Fruit fly (Drosophila melanogaster): Measurements from ENCODE around the gene Atet.
A peak's percentile ranks its signal among the peaks of the same experiment; 100 is the strongest.

Gene Atet

dm6 chr2L:4393842-4394421 lies 60.2 kb downstream of the Atet start, which contains the start of gene CG3652 (continued):
- no peak for TF ChIP-seq CG33557 (GFP tag; optimal IDR thresholded peaks at IDR 0.05)
- no peak for TF ChIP-seq Hand (GFP tag; optimal IDR thresholded peaks at IDR 0.05)
- TF ChIP-seq rib (GFP tag; IDR thresholded peaks at IDR 0.05) = no peak
- no peak for TF ChIP-seq CG16863 (GFP tag; optimal IDR thresholded peaks at IDR 0.05)
- TF ChIP-seq CG32767 (GFP tag; IDR thresholded peaks at IDR 0.05) = no peak
- TF ChIP-seq stc (GFP tag; IDR thresholded peaks at IDR 0.05) = no peak
- no peak for TF ChIP-seq sens-2 (GFP tag; IDR thresholded peaks at IDR 0.05)
- no peak for TF ChIP-seq CG14050 (GFP tag; IDR thresholded peaks at IDR 0.05)
- no peak for TF ChIP-seq pan (optimal IDR thresholded peaks at IDR 0.05)
- no peak for TF ChIP-seq pan (GFP tag; optimal IDR thresholded peaks at IDR 0.05 in 1 of 2, IDR thresholded peaks at IDR 0.05 in 1 of 2)
- TF ChIP-seq CG6654 (GFP tag; optimal IDR thresholded peaks at IDR 0.05) = no peak
- no peak for TF ChIP-seq tll (GFP tag; optimal IDR thresholded peaks at IDR 0.05)
- TF ChIP-seq Nf-YC (tag; optimal IDR thresholded peaks at IDR 0.05) = no peak
- no peak for TF ChIP-seq mirr (GFP tag; optimal IDR thresholded peaks at IDR 0.05)
- TF ChIP-seq CG17186 (GFP tag; optimal IDR thresholded peaks at IDR 0.05) = peak; percentile 31
- no peak for TF ChIP-seq CG3065 (GFP tag; optimal IDR thresholded peaks at IDR 0.05)
- peak; percentile 84 for TF ChIP-seq Sin3A (optimal IDR thresholded peaks at IDR 0.05)
- no peak for TF ChIP-seq Awh (GFP tag; IDR thresholded peaks at IDR 0.05)
- no peak for TF ChIP-seq Taf1 (GFP tag; IDR thresholded peaks at IDR 0.05)
- TF ChIP-seq HLH4C (GFP tag; IDR thresholded peaks at IDR 0.05; ENCODE audit: partially characterized antibody) = peak; percentile 54
- TF ChIP-seq Chrac-16 (GFP tag; optimal IDR thresholded peaks at IDR 0.05) = peak; percentile 43
- no peak for TF ChIP-seq pfk (GFP tag; optimal IDR thresholded peaks at IDR 0.05)
- no peak for TF ChIP-seq Adf1 (GFP tag; IDR thresholded peaks at IDR 0.05)
- no peak for TF ChIP-seq CG5953 (GFP tag; IDR thresholded peaks at IDR 0.05)
- no peak for TF ChIP-seq CG8290 (GFP tag; optimal IDR thresholded peaks at IDR 0.05)
- TF ChIP-seq CG8290 (tag; optimal IDR thresholded peaks at IDR 0.05) = no peak
- peak; percentile 20 for TF ChIP-seq maf-S (GFP tag; optimal IDR thresholded peaks at IDR 0.05)
- no peak for TF ChIP-seq CG2712 (tag; optimal IDR thresholded peaks at IDR 0.05)
- no peak for TF ChIP-seq Dfd (GFP tag; optimal IDR thresholded peaks at IDR 0.05)
- no peak for TF ChIP-seq CG14441 (GFP tag; IDR thresholded peaks at IDR 0.05)
- no peak for TF ChIP-seq da (GFP tag; optimal IDR thresholded peaks at IDR 0.05)
- TF ChIP-seq fd3F (GFP tag; optimal IDR thresholded peaks at IDR 0.05) = no peak
- peak; percentile 12; the same call in 1 of the 4 replicates for TF ChIP-seq Gug (GFP tag; IDR thresholded peaks at IDR 0.05)
- no peak for TF ChIP-seq CG15479 (GFP tag; optimal IDR thresholded peaks at IDR 0.05)
- TF ChIP-seq Meics (GFP tag; optimal IDR thresholded peaks at IDR 0.05) = peak; percentile 5
- no peak for TF ChIP-seq Usf (GFP tag; optimal IDR thresholded peaks at IDR 0.05)
- no peak for TF ChIP-seq D19B (GFP tag; optimal IDR thresholded peaks at IDR 0.05)
- 0 out of 3 replicates have a peak, but pooled peaks have one; percentile 21 for TF ChIP-seq Dbx (GFP tag; IDR thresholded peaks at IDR 0.05)
- TF ChIP-seq zfh1 (GFP tag; IDR thresholded peaks at IDR 0.05) = no peak
- TF ChIP-seq Fer3 (tag; optimal IDR thresholded peaks at IDR 0.05) = no peak
- TF ChIP-seq Atf6 (GFP tag; IDR thresholded peaks at IDR 0.05) = no peak
- peak; percentile 43; the same call in 1 of the 2 replicates for TF ChIP-seq slbo (GFP tag; IDR thresholded peaks at IDR 0.05)
- TF ChIP-seq her (GFP tag; optimal IDR thresholded peaks at IDR 0.05) = no peak
- TF ChIP-seq odd (GFP tag; optimal IDR thresholded peaks at IDR 0.05) = no peak
- no peak for TF ChIP-seq zf30C (GFP tag; optimal IDR thresholded peaks at IDR 0.05)
- no peak for TF ChIP-seq CG18599 (GFP tag; optimal IDR thresholded peaks at IDR 0.05)
- TF ChIP-seq row (GFP tag; IDR thresholded peaks at IDR 0.05) = peak; percentile 70
- no peak for TF ChIP-seq CG31224 (GFP tag; IDR thresholded peaks at IDR 0.05)
- TF ChIP-seq gcm2 (GFP tag; optimal IDR thresholded peaks at IDR 0.05) = no peak
- TF ChIP-seq sug (tag; optimal IDR thresholded peaks at IDR 0.05) = no peak
- no peak for TF ChIP-seq Jarid2 (GFP tag; optimal IDR thresholded peaks at IDR 0.05)
- TF ChIP-seq B-H1 (GFP tag; IDR thresholded peaks at IDR 0.05) = no peak
- no peak for TF ChIP-seq CG3847 (GFP tag; IDR thresholded peaks at IDR 0.05)

Data from whole organism, embryonic.